Worm (Caenorhabditis elegans): ENCODE measurements around the gene fndc-1.

DNA sequence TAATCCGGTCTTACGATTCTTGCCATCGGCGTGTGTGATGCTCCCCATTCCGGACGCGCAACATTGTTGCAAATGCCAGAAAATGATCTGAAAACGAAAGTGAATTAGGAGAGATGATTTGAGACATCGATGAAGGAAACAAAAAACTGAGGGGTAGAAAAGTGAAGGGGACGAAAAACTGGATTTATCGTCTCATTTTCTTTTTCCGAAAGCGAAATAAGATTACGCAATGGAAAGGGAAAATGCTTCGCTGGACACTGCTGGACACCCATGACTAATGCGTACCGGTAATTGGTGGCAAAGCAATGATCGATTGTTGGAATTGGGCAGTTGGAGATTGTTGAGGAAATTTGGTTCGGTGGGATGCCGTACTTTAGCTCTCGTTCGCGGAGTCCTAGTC is 9.4 kb upstream of the fndc-1 start:
- TF ChIP-seq W03F9.2 (tag; optimal IDR thresholded peaks at IDR 0.05) (no peak), him-1 (tag; optimal IDR thresholded peaks at IDR 0.05) (no peak)
